Worm (Caenorhabditis elegans) whole organism, L1 larva: ENCODE results near the gene magu-2.

Experiments
- C04F5.9 ChIP-seq: sonication (generic microtip); optimal IDR thresholded peaks from 2 replicates; lab custom pipeline; 2016; ENCODE audit warnings: missing genetic modification characterization, missing compliant biosample characterization
- C16A3.4 ChIP-seq: fragments of 150-350 bp; optimal IDR thresholded peaks from 2 replicates; lab custom pipeline; 2014; ENCODE audit warnings: missing biosample characterization, missing genetic modification characterization
- C34B4.2 ChIP-seq: sonication (generic microtip); optimal IDR thresholded peaks from 2 replicates; lab custom pipeline; 2017; ENCODE audit warnings: mild to moderate bottlenecking, missing genetic modification characterization, missing compliant biosample characterization
- aha-1 ChIP-seq: fragments of 150-350 bp; optimal IDR thresholded peaks from 2 replicates; lab custom pipeline; 2014; ENCODE audit warnings: missing biosample characterization, missing genetic modification characterization
- alr-1 ChIP-seq: fragments of 200-800 bp; sonication (Bioruptor generic); optimal IDR thresholded peaks from 2 replicates; lab custom pipeline; 2018; ENCODE audit warnings: borderline replicate concordance, mild to moderate bottlenecking, missing genetic modification characterization, missing compliant biosample characterization
- aly-2 ChIP-seq: fragments of 150-350 bp; optimal IDR thresholded peaks from 2 replicates; lab custom pipeline; 2014; ENCODE audit warnings: missing biosample characterization, missing genetic modification characterization
- ama-1 ChIP-seq: fragments of 150-350 bp; optimal IDR thresholded peaks from 2 replicates; lab custom pipeline; 2014
- blmp-1 ChIP-seq: fragments of 150-350 bp; optimal IDR thresholded peaks from 2 replicates; lab custom pipeline; 2014; ENCODE audit warnings: missing biosample characterization, missing genetic modification characterization
- ceh-63 ChIP-seq: fragments of 200-800 bp; sonication (Bioruptor generic); optimal IDR thresholded peaks from 2 replicates; lab custom pipeline; 2018; ENCODE audit warnings: mild to moderate bottlenecking, missing genetic modification characterization, missing compliant biosample characterization
- ceh-8 ChIP-seq: fragments of 200-800 bp; sonication (Bioruptor generic); optimal IDR thresholded peaks from 2 replicates; lab custom pipeline; 2018; ENCODE audit warnings: mild to moderate bottlenecking, missing genetic modification characterization, moderate library complexity, missing compliant biosample characterization
- ceh-90 ChIP-seq: sonication (generic microtip); optimal IDR thresholded peaks from 2 replicates; lab custom pipeline; 2016; ENCODE audit warnings: missing genetic modification characterization, missing compliant biosample characterization
- dpl-1 ChIP-seq, 3 experiments: fragments of 150-350 bp in 2 of 3; sonication (generic microtip) in 1 of 3; optimal IDR thresholded peaks; 2 replicates each; lab custom pipeline; 2014 to 2017; ENCODE audit warnings: missing biosample characterization in 3 of 3, missing genetic modification characterization in 3 of 3, missing genetic modification reagents in 3 of 3
- dsc-1 ChIP-seq: sonication (generic microtip); optimal IDR thresholded peaks from 2 replicates; lab custom pipeline; 2016; ENCODE audit warnings: mild to moderate bottlenecking, missing genetic modification characterization, missing compliant biosample characterization
- efl-1 ChIP-seq, 4 experiments: fragments of 150-350 bp; optimal IDR thresholded peaks in 3 of 4; peaks in 1 of 4; 1 replicate in 1 of 4; 2 replicates in 3 of 4; lab custom pipeline; 2014; ENCODE audit warnings: missing biosample characterization in 2 of 4, missing genetic modification characterization in 2 of 4, missing genetic modification reagents in 2 of 4
- elt-2 ChIP-seq: sonication (generic microtip); optimal IDR thresholded peaks from 2 replicates; lab custom pipeline; 2016; ENCODE audit warnings: missing genetic modification characterization, mild to moderate bottlenecking, inconsistent platforms, missing compliant biosample characterization, missing genetic modification reagents
- ets-5 ChIP-seq: fragments of 200-800 bp; sonication (Bioruptor generic); IDR thresholded peaks from 2 replicates; pipeline ENCODE4 v1.3.6; 2022; ENCODE audit warnings: missing genetic modification characterization, missing compliant biosample characterization
- fkh-4 ChIP-seq: sonication (generic microtip); optimal IDR thresholded peaks from 2 replicates; lab custom pipeline; 2016; ENCODE audit warnings: missing compliant biosample characterization, missing genetic modification characterization, borderline replicate concordance
- hlh-17 ChIP-seq: fragments of 200-800 bp; sonication (Bioruptor generic); optimal IDR thresholded peaks from 2 replicates; lab custom pipeline; 2018; ENCODE audit warnings: missing genetic modification characterization, mild to moderate bottlenecking, missing compliant biosample characterization, moderate library complexity, borderline replicate concordance
- hpl-2 ChIP-seq: fragments of 150-350 bp; optimal IDR thresholded peaks from 2 replicates; lab custom pipeline; 2014; ENCODE audit warnings: missing biosample characterization, missing genetic modification reagents, missing genetic modification characterization
- jun-1 ChIP-seq: fragments of 150-350 bp; optimal IDR thresholded peaks from 2 replicates; lab custom pipeline; 2014; ENCODE audit warnings: missing biosample characterization, missing genetic modification reagents, missing genetic modification characterization
- lin-14 ChIP-seq: fragments of 200-800 bp; sonication (Bioruptor generic); optimal IDR thresholded peaks from 2 replicates; lab custom pipeline; 2018; ENCODE audit warnings: mild to moderate bottlenecking, missing genetic modification characterization, moderate library complexity, missing compliant biosample characterization
- lin-15B ChIP-seq: fragments of 150-350 bp; sonication (generic microtip); optimal IDR thresholded peaks from 3 replicates; lab custom pipeline; 2014; ENCODE audit warnings: missing biosample characterization, missing genetic modification characterization
- lir-3 ChIP-seq: sonication (generic microtip); optimal IDR thresholded peaks from 2 replicates; lab custom pipeline; 2016; ENCODE audit warnings: mild to moderate bottlenecking, missing genetic modification characterization, moderate library complexity, missing compliant biosample characterization; ENCODE audit not compliant: poor library complexity
- lsy-2 ChIP-seq, 2 experiments: fragments of 150-350 bp; optimal IDR thresholded peaks; 2 replicates each; lab custom pipeline; 2014; ENCODE audit warnings: missing biosample characterization in 2 of 2, missing genetic modification characterization in 2 of 2
- mef-2 ChIP-seq: fragments of 150-350 bp; optimal IDR thresholded peaks from 2 replicates; lab custom pipeline; 2014; ENCODE audit warnings: missing biosample characterization, missing genetic modification characterization
- mep-1 ChIP-seq: fragments of 150-350 bp; optimal IDR thresholded peaks from 2 replicates; lab custom pipeline; 2014; ENCODE audit warnings: missing biosample characterization, missing genetic modification characterization
- nhr-11 ChIP-seq: fragments of 150-350 bp; optimal IDR thresholded peaks from 2 replicates; lab custom pipeline; 2014; ENCODE audit warnings: missing biosample characterization, missing genetic modification characterization
- nhr-12 ChIP-seq: sonication (generic microtip); optimal IDR thresholded peaks from 2 replicates; lab custom pipeline; 2017; ENCODE audit warnings: missing biosample characterization, missing genetic modification characterization
- nhr-237 ChIP-seq: fragments of 150-350 bp; optimal IDR thresholded peaks from 2 replicates; lab custom pipeline; 2014; ENCODE audit warnings: missing biosample characterization, missing genetic modification characterization
- nhr-28 ChIP-seq: fragments of 150-350 bp; optimal IDR thresholded peaks from 2 replicates; lab custom pipeline; 2014; ENCODE audit warnings: missing biosample characterization, missing genetic modification characterization
- nhr-71 ChIP-seq: sonication (generic microtip); optimal IDR thresholded peaks from 2 replicates; lab custom pipeline; 2016; ENCODE audit warnings: mild to moderate bottlenecking, missing genetic modification characterization, moderate library complexity, missing compliant biosample characterization
- nhr-77 ChIP-seq: fragments of 150-350 bp; optimal IDR thresholded peaks from 2 replicates; lab custom pipeline; 2014; ENCODE audit warnings: missing biosample characterization, missing genetic modification characterization
- nhr-84 ChIP-seq: sonication (generic microtip); optimal IDR thresholded peaks from 2 replicates; lab custom pipeline; 2017; ENCODE audit warnings: missing biosample characterization, missing genetic modification characterization
- nhr-85 ChIP-seq: sonication (generic microtip); peaks from one replicate; lab custom pipeline; 2016; ENCODE audit warnings: missing genetic modification characterization, inconsistent platforms, missing compliant biosample characterization
- pqm-1 ChIP-seq: sonication (generic microtip); optimal IDR thresholded peaks from 3 replicates; lab custom pipeline; 2017; ENCODE audit warnings: missing biosample characterization, missing genetic modification characterization
- skn-1 ChIP-seq: fragments of 150-350 bp; optimal IDR thresholded peaks from 2 replicates; lab custom pipeline; 2014; ENCODE audit warnings: missing biosample characterization, missing genetic modification characterization
- snu-23 ChIP-seq: sonication (generic microtip); optimal IDR thresholded peaks from 2 replicates; lab custom pipeline; 2016; ENCODE audit warnings: missing genetic modification characterization, missing compliant biosample characterization
- sptf-1 ChIP-seq: fragments of 150-350 bp; optimal IDR thresholded peaks from 2 replicates; lab custom pipeline; 2014; ENCODE audit warnings: missing biosample characterization, missing genetic modification characterization
- swsn-7 ChIP-seq: sonication (generic microtip); optimal IDR thresholded peaks from 2 replicates; lab custom pipeline; 2016; ENCODE audit warnings: missing genetic modification characterization, missing compliant biosample characterization
- tbx-2 ChIP-seq: sonication (generic microtip); optimal IDR thresholded peaks from 2 replicates; lab custom pipeline; 2016; ENCODE audit warnings: missing genetic modification characterization, missing compliant biosample characterization
- unc-30 ChIP-seq: sonication (generic microtip); optimal IDR thresholded peaks from 2 replicates; lab custom pipeline; 2017; ENCODE audit warnings: missing biosample characterization, missing genetic modification characterization
- unc-62 ChIP-seq: fragments of 150-350 bp; optimal IDR thresholded peaks from 2 replicates; lab custom pipeline; 2014; ENCODE audit warnings: missing biosample characterization, missing genetic modification reagents, missing genetic modification characterization
- unc-86 ChIP-seq: sonication (generic microtip); optimal IDR thresholded peaks from 2 replicates; lab custom pipeline; 2016; ENCODE audit warnings: missing genetic modification characterization, missing compliant biosample characterization
- unc-98 ChIP-seq: fragments of 200-800 bp; sonication (Bioruptor generic); IDR thresholded peaks from 2 replicates; pipeline ENCODE4 v1.3.6; 2022; ENCODE audit warnings: missing genetic modification characterization, missing compliant biosample characterization
- xbp-1 ChIP-seq: sonication (generic microtip); optimal IDR thresholded peaks from 2 replicates; lab custom pipeline; 2016; ENCODE audit warnings: missing genetic modification characterization, missing compliant biosample characterization
- ztf-4 ChIP-seq: fragments of 150-350 bp; optimal IDR thresholded peaks from 2 replicates; lab custom pipeline; 2014; ENCODE audit warnings: missing biosample characterization, missing genetic modification characterization

The magu-2 gene

DNA sequence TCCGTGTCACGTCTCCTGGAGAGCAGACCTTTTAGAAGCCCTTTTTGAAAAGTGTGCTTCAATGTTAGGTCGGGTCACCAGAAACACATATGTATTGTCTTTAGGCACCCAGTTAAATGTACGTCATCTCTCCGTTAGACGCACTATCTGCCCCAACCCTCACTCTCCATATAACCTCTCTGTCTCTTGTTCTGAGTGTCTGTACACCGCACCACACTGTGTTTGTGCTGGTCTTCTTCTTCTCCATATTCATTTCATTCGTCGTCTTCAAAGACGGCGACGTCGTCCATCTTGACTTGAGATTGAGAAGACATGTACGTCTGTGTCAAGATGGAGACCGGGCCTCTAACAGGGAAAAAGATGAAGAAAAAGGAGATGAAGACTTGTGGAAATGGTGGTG lies 18.7 kb downstream of the magu-2 start (continued):
- TF ChIP-seq hpl-2 (no peak), nhr-28 (no peak), lin-14 (GFP tag; lab: Kevin White, UChicago) (peak; percentile 13), jun-1 (tag; lab: Kevin White, UChicago) (no peak), swsn-7 (tag; lab: Kevin White, UChicago) (no peak)
- TF ChIP-seq, all 84 proteins: peak for 3

DNA sequence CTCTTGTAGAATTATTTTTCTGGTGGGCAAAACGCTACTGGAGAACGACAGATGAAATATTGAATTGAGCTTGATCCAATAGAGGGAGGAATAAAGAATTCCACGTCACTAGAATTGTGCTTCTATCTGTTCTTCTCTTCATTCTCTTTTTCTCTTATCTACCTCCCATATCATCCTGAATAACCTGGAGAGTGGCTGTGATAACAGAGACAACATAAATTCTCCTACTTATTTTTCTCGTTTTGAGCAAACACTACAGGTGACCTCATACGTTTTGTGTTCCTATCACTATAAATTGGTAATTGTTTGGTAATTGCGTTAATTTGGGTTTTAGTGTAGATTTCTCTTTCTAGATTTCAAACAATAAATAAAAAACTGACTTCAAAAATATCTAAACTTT lies 19.7 kb downstream of the magu-2 start:
- TF ChIP-seq pqm-1 (tag; lab: Kevin White, UChicago) (peak; percentile 63), elt-2 (tag; lab: Kevin White, UChicago) (peak; percentile 17), efl-1 (optimal IDR thresholded peaks at IDR 0.05; lab: Kevin White, UChicago) (no peak), efl-1 (GFP tag; optimal IDR thresholded peaks at IDR 0.05 in 1 of 2; lab: Kevin White, UChicago) (peak in 1 of 2 experiments; percentile 34), nhr-12 (tag; lab: Kevin White, UChicago) (no peak), lin-14 (GFP tag; lab: Kevin White, UChicago) (peak; percentile 2)
- TF ChIP-seq, all 84 proteins: peak for 4

DNA sequence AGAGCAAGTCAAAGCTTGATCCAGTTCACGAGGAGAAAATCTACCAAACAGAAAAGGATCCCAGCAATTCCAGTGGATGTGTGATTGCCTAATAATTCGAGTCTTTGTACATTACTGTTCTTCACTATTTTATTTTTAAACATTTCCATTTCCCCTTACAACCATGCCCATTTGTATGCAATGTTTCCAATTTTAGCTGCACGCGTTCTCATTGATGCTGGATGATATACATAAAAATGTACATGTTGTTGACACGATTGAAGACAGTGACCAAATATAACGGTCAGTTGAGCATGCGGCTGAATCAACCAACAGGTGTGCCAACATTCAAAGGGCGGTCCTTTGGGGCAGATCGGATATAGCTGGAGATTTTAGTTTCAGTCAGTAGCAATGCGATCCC lies 24.6 kb downstream of the magu-2 start, which contains the start of gene B0507.1:
Gene B0507.1, plus strand, starts transcription at position 301 of the 400 bp plus-strand sequence.
- TF ChIP-seq unc-98 (GFP tag; lab: Robert Waterston, UW) (no peak), ztf-4 (no peak), sptf-1 (tag; lab: Kevin White, UChicago) (no peak), unc-86 (tag; lab: Kevin White, UChicago) (no peak), mep-1 (no peak), C04F5.9 (tag; lab: Kevin White, UChicago) (no peak), unc-30 (no peak), mef-2 (tag; lab: Kevin White, UChicago) (no peak), C16A3.4 (tag; lab: Kevin White, UChicago) (no peak), blmp-1 (tag; lab: Kevin White, UChicago) (no peak), lin-15B (tag; lab: Kevin White, UChicago) (no peak), nhr-77 (no peak), snu-23 (GFP tag; lab: Kevin White, UChicago) (no peak), lsy-2 (tag; optimal IDR thresholded peaks at IDR 0.05; lab: Kevin White, UChicago) (no peak), alr-1 (tag; lab: Kevin White, UChicago) (no peak), unc-62 (GFP tag; lab: Kevin White, UChicago) (no peak), ama-1 (no peak), ceh-63 (GFP tag; lab: Kevin White, UChicago) (no peak), aha-1 (tag; lab: Kevin White, UChicago) (no peak)

DNA sequence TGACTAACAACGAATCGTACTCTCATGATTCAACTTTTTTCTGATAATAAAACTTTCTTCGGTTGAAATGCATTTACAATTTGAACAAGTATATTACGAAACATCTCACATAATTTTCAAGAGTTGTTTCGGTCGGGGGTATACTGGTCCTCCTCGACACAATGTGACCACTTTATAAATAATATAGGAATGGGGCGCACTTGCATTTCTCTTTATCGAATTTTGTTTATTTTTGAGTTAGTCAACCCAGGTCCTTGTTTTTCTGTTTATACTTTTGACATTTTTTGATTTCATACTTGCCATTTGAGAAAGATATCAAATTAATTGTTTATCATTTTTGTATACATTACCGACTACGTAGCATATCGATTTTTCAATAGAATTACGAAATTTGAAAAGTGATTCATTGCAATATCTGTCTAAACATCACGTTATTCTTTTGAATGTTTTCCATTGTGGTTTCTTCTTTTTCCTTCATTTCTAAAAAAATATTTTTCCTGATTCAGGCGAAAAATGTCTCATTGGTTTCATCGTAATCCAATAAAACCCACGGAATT lies 26.9 kb downstream of the magu-2 start, which contains the start of gene B0507.2:
Gene B0507.2, plus strand, starts transcription at position 507 of the 557 bp plus-strand sequence.
- no peak for TF ChIP-seq hlh-17 (GFP tag; lab: Kevin White, UChicago)
- TF ChIP-seq alr-1 (tag; lab: Kevin White, UChicago), result no peak
- TF ChIP-seq aly-2 (tag; lab: Kevin White, UChicago), result no peak
- TF ChIP-seq ceh-8 (GFP tag; lab: Kevin White, UChicago), result no peak
- TF ChIP-seq aha-1 (tag; lab: Kevin White, UChicago), result no peak
- TF ChIP-seq swsn-7 (tag; lab: Kevin White, UChicago), result no peak
- no peak for TF ChIP-seq ama-1
- TF ChIP-seq xbp-1, result no peak
- TF ChIP-seq nhr-11 (tag; lab: Kevin White, UChicago), result no peak
- TF ChIP-seq C34B4.2 (tag; lab: Kevin White, UChicago), result no peak
- TF ChIP-seq dpl-1 (GFP tag; optimal IDR thresholded peaks at IDR 0.05; lab: Kevin White, UChicago), result peak in 1 of 3 experiments; percentile 38
- TF ChIP-seq nhr-85, result no peak
- no peak for TF ChIP-seq mep-1
- no peak for TF ChIP-seq fkh-4 (tag; lab: Kevin White, UChicago)
- peak; percentile 5 for TF ChIP-seq C16A3.4 (tag; lab: Kevin White, UChicago)
- peak; percentile 43 for TF ChIP-seq skn-1 (tag; lab: Kevin White, UChicago)
- no peak for TF ChIP-seq lir-3
- peak; percentile 1 for TF ChIP-seq nhr-71 (tag; lab: Kevin White, UChicago)
- TF ChIP-seq ztf-4, result no peak
- no peak for TF ChIP-seq ceh-90
- TF ChIP-seq tbx-2 (tag; lab: Kevin White, UChicago), result no peak
- TF ChIP-seq dsc-1, result no peak
- no peak for TF ChIP-seq nhr-237
- no peak for TF ChIP-seq ets-5 (GFP tag; lab: Robert Waterston, UW)
- no peak for TF ChIP-seq ceh-63 (GFP tag; lab: Kevin White, UChicago)
- TF ChIP-seq efl-1 (optimal IDR thresholded peaks at IDR 0.05; lab: Kevin White, UChicago), result peak in 1 of 2 experiments; percentile 7
- TF ChIP-seq efl-1 (GFP tag; optimal IDR thresholded peaks at IDR 0.05 in 1 of 2; lab: Kevin White, UChicago), result no peak
- no peak for TF ChIP-seq nhr-84
- TF ChIP-seq lin-15B (tag; lab: Kevin White, UChicago), result no peak
